Worm (Caenorhabditis elegans): ENCODE measurements around the gene pmp-2.
A peak's percentile ranks its signal among the peaks of the same experiment; 100 is the strongest.

Gene pmp-2

DNA sequence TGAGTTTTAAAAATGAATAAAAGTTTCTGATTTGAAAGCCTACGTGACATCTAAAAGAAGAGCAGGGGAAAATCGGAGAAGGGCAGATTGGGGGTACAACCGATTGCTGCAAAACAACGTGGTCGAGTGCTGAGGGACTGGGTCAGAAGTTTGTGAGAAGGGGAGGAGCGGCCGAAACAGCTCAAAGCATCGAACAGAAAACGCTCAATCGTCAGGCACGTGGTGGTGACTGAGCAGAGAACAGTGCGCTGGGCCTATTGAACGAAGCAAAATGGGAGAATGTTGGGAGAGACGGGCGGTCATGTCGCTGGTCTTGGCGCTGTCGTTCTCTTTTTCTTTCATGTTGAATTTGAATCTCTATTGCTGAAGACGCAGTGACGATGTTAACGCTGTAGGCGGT, 3.6 kb upstream of the pmp-2 start (continued):
- TF ChIP-seq grh-1 (GFP tag; IDR thresholded peaks at IDR 0.05) (0 out of 2 replicates have a peak, but pooled peaks have one; percentile 9), lin-14 (GFP tag; optimal IDR thresholded peaks at IDR 0.05) (peak; percentile 88), nhr-19 (GFP tag; conservative IDR thresholded peaks at IDR 0.05) (peak; percentile 96), C04F5.9 (tag; optimal IDR thresholded peaks at IDR 0.05) (no peak), blmp-1 (tag; optimal IDR thresholded peaks at IDR 0.05) (no peak), ceh-88 (GFP tag; IDR thresholded peaks at IDR 0.05) (no peak), ets-5 (GFP tag; IDR thresholded peaks at IDR 0.05) (no peak), irx-1 (tag; optimal IDR thresholded peaks at IDR 0.05) (peak; percentile 5), egl-27 (tag; optimal IDR thresholded peaks at IDR 0.05) (peak in 1 of 2 experiments; percentile 39), egl-13 (tag; optimal IDR thresholded peaks at IDR 0.05) (no peak), nhr-47 (tag; optimal IDR thresholded peaks at IDR 0.05) (peak; percentile 29), ces-1 (GFP tag; optimal IDR thresholded peaks at IDR 0.05) (no peak), lir-3 (tag; optimal IDR thresholded peaks at IDR 0.05; ENCODE audit: poor library complexity) (peak; percentile 29), lin-15B (tag; optimal IDR thresholded peaks at IDR 0.05) (no peak), elt-3 (tag; optimal IDR thresholded peaks at IDR 0.05) (peak in 1 of 6 experiments; percentile 21), efl-3 (GFP tag; optimal IDR thresholded peaks at IDR 0.05) (no peak), xbp-1 (tag; optimal IDR thresholded peaks at IDR 0.05) (peak; percentile 14), efl-1 (optimal IDR thresholded peaks at IDR 0.05) (peak; percentile 14 to 22), efl-1 (GFP tag; optimal IDR thresholded peaks at IDR 0.05 in 1 of 2) (peak in 1 of 2 experiments; percentile 94), zip-4 (GFP tag; optimal IDR thresholded peaks at IDR 0.05) (no peak), nhr-77 (tag; optimal IDR thresholded peaks at IDR 0.05) (no peak), rnt-1 (tag; optimal IDR thresholded peaks at IDR 0.05) (peak; percentile 40), unc-86 (tag; optimal IDR thresholded peaks at IDR 0.05) (no peak), snu-23 (GFP tag; optimal IDR thresholded peaks at IDR 0.05) (peak; percentile 83), lsy-2 (tag; optimal IDR thresholded peaks at IDR 0.05) (peak; percentile 50 to 65), hlh-4 (tag; optimal IDR thresholded peaks at IDR 0.05) (no peak), nhr-237 (tag; optimal IDR thresholded peaks at IDR 0.05) (no peak), vab-15 (tag; optimal IDR thresholded peaks at IDR 0.05) (no peak), ceh-8 (GFP tag; optimal IDR thresholded peaks at IDR 0.05) (no peak), aha-1 (tag; optimal IDR thresholded peaks at IDR 0.05) (no peak), fkh-10 (GFP tag; optimal IDR thresholded peaks at IDR 0.05) (no peak)

DNA sequence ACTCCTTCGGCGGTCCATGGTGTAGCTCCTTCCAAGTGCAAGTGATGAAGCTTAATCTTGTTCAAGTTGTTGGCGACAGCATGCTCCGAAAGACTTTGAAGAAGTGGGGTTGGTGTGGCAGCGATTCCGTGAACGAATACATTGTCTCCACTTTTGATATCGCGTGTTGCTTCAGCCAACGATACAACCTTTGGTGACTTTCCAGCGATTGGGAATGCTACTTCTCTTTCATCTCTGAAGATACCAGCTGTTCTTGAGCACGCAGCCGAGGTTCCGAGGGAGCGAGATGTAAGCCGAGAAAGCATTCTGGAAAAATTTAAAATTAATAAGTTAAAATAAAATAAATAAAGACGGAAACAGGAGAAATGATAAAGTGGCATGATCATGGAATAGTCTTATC, 2.5 kb upstream of the pmp-2 start, which contains the start of gene acer-1:
Gene acer-1 (minus strand): TSS at position 306 of the 400 bp plus-strand sequence.
- TF ChIP-seq nhr-85 (tag) (peak; percentile 75), ceh-88 (GFP tag; IDR thresholded peaks at IDR 0.05) (0 out of 2 replicates have a peak, but pooled peaks have one; percentile 42), rnt-1 (tag; optimal IDR thresholded peaks at IDR 0.05) (peak; percentile 28), ztf-4 (tag; optimal IDR thresholded peaks at IDR 0.05) (peak; percentile 46), skn-1 (tag; optimal IDR thresholded peaks at IDR 0.05) (no peak), ama-1 (optimal IDR thresholded peaks at IDR 0.05) (peak; percentile 31), nhr-71 (tag; optimal IDR thresholded peaks at IDR 0.05) (peak; percentile 33), nhr-19 (GFP tag; conservative IDR thresholded peaks at IDR 0.05) (peak; percentile 12; the same call in 1 of the 2 replicates), ceh-90 (tag; optimal IDR thresholded peaks at IDR 0.05) (no peak), efl-1 (optimal IDR thresholded peaks at IDR 0.05) (no peak), efl-1 (GFP tag; optimal IDR thresholded peaks at IDR 0.05 in 1 of 2) (peak in 1 of 2 experiments; percentile 59), ceh-82 (tag; optimal IDR thresholded peaks at IDR 0.05) (no peak)

DNA sequence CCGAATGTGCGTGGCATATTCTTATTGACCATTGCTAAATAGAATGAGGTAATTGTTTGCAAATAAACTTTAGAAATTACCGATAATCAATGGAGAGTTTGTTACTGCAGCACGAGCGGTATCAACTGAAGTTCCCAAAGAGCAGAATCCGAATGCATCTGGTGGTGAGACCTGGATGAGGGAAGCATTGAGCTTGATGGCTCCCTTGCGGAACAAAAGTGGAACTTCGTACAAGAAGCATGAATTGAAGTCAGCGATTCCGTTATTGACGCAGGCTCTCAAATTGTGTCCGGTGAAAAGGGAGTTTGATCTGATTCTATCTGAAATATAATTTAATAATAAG, 1.9 kb upstream of the pmp-2 start:
- TF ChIP-seq zag-1 (tag; optimal IDR thresholded peaks at IDR 0.05) (no peak), zip-4 (GFP tag; optimal IDR thresholded peaks at IDR 0.05) (peak; percentile 40), lin-35 (GFP tag; optimal IDR thresholded peaks at IDR 0.05) (peak in 1 of 2 experiments; percentile 35), snu-23 (GFP tag; optimal IDR thresholded peaks at IDR 0.05) (no peak), nhr-237 (tag; optimal IDR thresholded peaks at IDR 0.05) (no peak), aly-2 (tag; optimal IDR thresholded peaks at IDR 0.05) (no peak), nhr-77 (tag; optimal IDR thresholded peaks at IDR 0.05) (no peak), pax-3 (tag; optimal IDR thresholded peaks at IDR 0.05) (no peak), lin-39 (tag; optimal IDR thresholded peaks at IDR 0.05) (no peak), nhr-84 (tag; optimal IDR thresholded peaks at IDR 0.05) (no peak), grh-1 (GFP tag; IDR thresholded peaks at IDR 0.05) (no peak), fkh-8 (tag; optimal IDR thresholded peaks at IDR 0.05) (no peak), irx-1 (tag; optimal IDR thresholded peaks at IDR 0.05) (no peak), mdl-1 (tag; optimal IDR thresholded peaks at IDR 0.05) (no peak), nhr-76 (tag; optimal IDR thresholded peaks at IDR 0.05) (no peak), unc-30 (tag; optimal IDR thresholded peaks at IDR 0.05) (no peak), efl-1 (optimal IDR thresholded peaks at IDR 0.05) (no peak), efl-1 (GFP tag; optimal IDR thresholded peaks at IDR 0.05 in 1 of 2) (no peak), jun-1 (tag; optimal IDR thresholded peaks at IDR 0.05) (no peak), ces-1 (GFP tag; optimal IDR thresholded peaks at IDR 0.05) (no peak), hlh-4 (tag; optimal IDR thresholded peaks at IDR 0.05) (no peak), sox-4 (tag; optimal IDR thresholded peaks at IDR 0.05) (no peak), lir-3 (tag; optimal IDR thresholded peaks at IDR 0.05; ENCODE audit: poor library complexity) (no peak)
